Fruit fly (Drosophila melanogaster): ENCODE results near the gene CG34283.

dm6 chr3R:18739435-18739977 lies 17.1 kb upstream of the CG34283 start:
- TF ChIP-seq CG8478 (optimal IDR thresholded peaks at IDR 0.05), result no peak
- TF ChIP-seq CTCF (optimal IDR thresholded peaks at IDR 0.05), result no peak
